Worm (Caenorhabditis elegans) whole organism, late embryonic: ENCODE measurements around the gene T03G6.1.

Source experiments
- K02D7.2 ChIP-seq: sonication (generic microtip); optimal IDR thresholded peaks from 2 replicates; lab custom pipeline; 2017; ENCODE audit warnings: mild to moderate bottlenecking, missing genetic modification characterization, missing compliant biosample characterization
- ama-1 ChIP-seq: fragments of 150-350 bp; optimal IDR thresholded peaks from 2 replicates; lab custom pipeline; 2014
- ceh-2 ChIP-seq: sonication (generic microtip); optimal IDR thresholded peaks from 2 replicates; lab custom pipeline; 2016; ENCODE audit warnings: missing genotype, missing genetic modification characterization, missing compliant biosample characterization
- ceh-48 ChIP-seq: sonication (generic microtip); optimal IDR thresholded peaks from 2 replicates; lab custom pipeline; 2016; ENCODE audit warnings: missing genetic modification characterization, inconsistent platforms, missing compliant biosample characterization
- che-1 ChIP-seq: sonication (generic microtip); optimal IDR thresholded peaks from 2 replicates; lab custom pipeline; 2016; ENCODE audit warnings: mild to moderate bottlenecking, missing genetic modification characterization, missing compliant biosample characterization
- elt-2 ChIP-seq: sonication (generic microtip); optimal IDR thresholded peaks from 2 replicates; lab custom pipeline; 2016; ENCODE audit warnings: missing genetic modification reagents, missing genetic modification characterization, missing compliant biosample characterization
- ets-4 ChIP-seq: sonication (generic microtip); optimal IDR thresholded peaks from 2 replicates; lab custom pipeline; 2016; ENCODE audit warnings: missing genetic modification characterization, missing compliant biosample characterization
- fax-1 ChIP-seq: sonication (generic microtip); optimal IDR thresholded peaks from 2 replicates; lab custom pipeline; 2016; ENCODE audit warnings: missing genotype, missing genetic modification characterization, missing compliant biosample characterization
- madf-2 ChIP-seq: sonication (generic microtip); optimal IDR thresholded peaks from 2 replicates; lab custom pipeline; 2017; ENCODE audit warnings: missing genetic modification characterization, missing compliant biosample characterization
- pqm-1 ChIP-seq: sonication (generic microtip); optimal IDR thresholded peaks from 2 replicates; lab custom pipeline; 2016; ENCODE audit warnings: missing genetic modification characterization, missing compliant biosample characterization
- unc-86 ChIP-seq: sonication (generic microtip); optimal IDR thresholded peaks from 2 replicates; lab custom pipeline; 2016; ENCODE audit warnings: missing genetic modification characterization, missing compliant biosample characterization

ce11 chrX:2598833-2599279, 9.2 kb upstream of the T03G6.1 start:
- TF ChIP-seq pqm-1 (tag; lab: Kevin White, UChicago) (no peak), ceh-2 (tag; lab: Kevin White, UChicago) (no peak), K02D7.2 (no peak), elt-2 (no peak), fax-1 (peak; percentile 16), unc-86 (tag; lab: Kevin White, UChicago) (no peak), ama-1 (lab: Kevin White, UChicago) (no peak), che-1 (tag; lab: Kevin White, UChicago) (no peak), madf-2 (tag; lab: Kevin White, UChicago) (no peak), ets-4 (tag; lab: Kevin White, UChicago) (no peak), ceh-48 (tag; lab: Kevin White, UChicago) (no peak)
